Worm (Caenorhabditis elegans): ENCODE measurements around the gene aps-2.

Gene aps-2

ce11 chrX:4444073-4444472 lies 14.0 kb upstream of the aps-2 start (continued):
- TF ChIP-seq ceh-8 (GFP tag; optimal IDR thresholded peaks at IDR 0.05) (no peak), swsn-7 (tag; optimal IDR thresholded peaks at IDR 0.05) (peak; percentile 63), skn-1 (tag; optimal IDR thresholded peaks at IDR 0.05) (peak; percentile 9), nhr-90 (tag; optimal IDR thresholded peaks at IDR 0.05; ENCODE audit: poor library complexity) (peak; percentile 61), F16B12.6 (tag; optimal IDR thresholded peaks at IDR 0.05) (peak; percentile 4)

ce11 chrX:4444843-4445242 lies 13.2 kb upstream of the aps-2 start:
- TF ChIP-seq ceh-82 (tag; optimal IDR thresholded peaks at IDR 0.05) (peak in 1 of 3 experiments; percentile 17), mdl-1 (tag; optimal IDR thresholded peaks at IDR 0.05) (peak in 1 of 2 experiments; percentile 44), hpl-2 (GFP tag; optimal IDR thresholded peaks at IDR 0.05) (no peak), sup-37 (GFP tag; optimal IDR thresholded peaks at IDR 0.05) (peak; percentile 2), nhr-20 (tag; optimal IDR thresholded peaks at IDR 0.05) (peak; percentile 44), efl-1 (optimal IDR thresholded peaks at IDR 0.05) (no peak), efl-1 (GFP tag; optimal IDR thresholded peaks at IDR 0.05 in 1 of 2) (peak in 1 of 2 experiments; percentile 48), unc-130 (tag; optimal IDR thresholded peaks at IDR 0.05) (peak; percentile 47), lin-35 (GFP tag; optimal IDR thresholded peaks at IDR 0.05) (peak in 1 of 2 experiments; percentile 56), C16A3.4 (tag; optimal IDR thresholded peaks at IDR 0.05) (peak; percentile 73), lin-14 (GFP tag; optimal IDR thresholded peaks at IDR 0.05) (peak; percentile 17), pqm-1 (tag; optimal IDR thresholded peaks at IDR 0.05) (no peak), nhr-47 (tag; optimal IDR thresholded peaks at IDR 0.05) (no peak), nhr-19 (GFP tag; conservative IDR thresholded peaks at IDR 0.05) (peak; percentile 55), swsn-7 (tag; optimal IDR thresholded peaks at IDR 0.05) (peak; percentile 30), snu-23 (GFP tag; optimal IDR thresholded peaks at IDR 0.05) (peak; percentile 64), xbp-1 (tag; optimal IDR thresholded peaks at IDR 0.05) (peak; percentile 48), efl-3 (GFP tag; optimal IDR thresholded peaks at IDR 0.05) (no peak), dsc-1 (tag; optimal IDR thresholded peaks at IDR 0.05) (peak; percentile 16), ceh-88 (GFP tag; IDR thresholded peaks at IDR 0.05) (no peak), C34B4.2 (tag; optimal IDR thresholded peaks at IDR 0.05) (no peak), ztf-11 (tag; optimal IDR thresholded peaks at IDR 0.05) (no peak), rnt-1 (tag; optimal IDR thresholded peaks at IDR 0.05) (peak; percentile 66), zag-1 (tag; optimal IDR thresholded peaks at IDR 0.05) (no peak), blmp-1 (tag; optimal IDR thresholded peaks at IDR 0.05) (no peak), mep-1 (tag; optimal IDR thresholded peaks at IDR 0.05) (no peak), ama-1 (optimal IDR thresholded peaks at IDR 0.05) (no peak), nhr-90 (tag; optimal IDR thresholded peaks at IDR 0.05; ENCODE audit: poor library complexity) (peak; percentile 49), nhr-84 (tag; optimal IDR thresholded peaks at IDR 0.05) (no peak)

ce11 chrX:4448283-4448682 lies 9.8 kb upstream of the aps-2 start, which contains the start of gene mltn-13:
Gene mltn-13, minus strand, starts transcription at chrX:4448383.
- TF ChIP-seq F16B12.6 (tag; optimal IDR thresholded peaks at IDR 0.05) (no peak), nhr-11 (tag; optimal IDR thresholded peaks at IDR 0.05) (no peak), grh-1 (GFP tag; IDR thresholded peaks at IDR 0.05) (no peak), mdl-1 (tag; optimal IDR thresholded peaks at IDR 0.05) (no peak), nhr-237 (tag; optimal IDR thresholded peaks at IDR 0.05) (no peak), hpl-2 (GFP tag; optimal IDR thresholded peaks at IDR 0.05) (no peak), unc-98 (GFP tag; IDR thresholded peaks at IDR 0.05) (no peak), ceh-88 (GFP tag; IDR thresholded peaks at IDR 0.05) (no peak), snu-23 (GFP tag; optimal IDR thresholded peaks at IDR 0.05) (no peak), nhr-76 (tag; optimal IDR thresholded peaks at IDR 0.05) (no peak), isw-1 (GFP tag; IDR thresholded peaks at IDR 0.05) (no peak), nhr-28 (tag; optimal IDR thresholded peaks at IDR 0.05) (no peak)

- no peak for TF ChIP-seq pag-3 (tag; optimal IDR thresholded peaks at IDR 0.05; ENCODE audit: borderline replicate concordance, insufficient read depth)
Observed at ce11 chrX:4451936-4452335, 6.1 kb upstream of the aps-2 start.

Measured in whole organism, L1 larva.